Worm (Caenorhabditis elegans): ENCODE results near the gene npr-16.

DNA sequence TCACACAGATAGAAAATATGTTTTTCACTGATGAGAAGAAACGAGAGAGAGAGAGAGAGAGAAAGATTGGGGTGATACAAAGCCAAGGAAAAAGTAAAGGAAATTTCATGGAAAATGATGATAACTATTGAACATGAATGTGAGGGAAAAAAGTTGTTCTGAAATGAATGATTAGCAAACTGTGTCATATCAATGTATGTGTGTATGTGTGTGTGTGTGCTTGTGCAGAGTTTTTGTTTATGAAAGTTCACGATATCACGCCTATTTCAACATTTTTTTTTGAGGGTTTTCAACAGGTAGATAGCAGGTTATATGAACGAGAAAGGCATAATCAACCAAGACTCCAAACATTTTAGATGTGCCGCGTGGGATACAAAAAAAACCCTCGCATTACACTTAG lies 12.0 kb upstream of the npr-16 start:
- TF ChIP-seq lin-13 (GFP tag; optimal IDR thresholded peaks at IDR 0.05) (no peak), nhr-90 (tag; optimal IDR thresholded peaks at IDR 0.05; ENCODE audit: poor library complexity) (no peak), elt-2 (tag; optimal IDR thresholded peaks at IDR 0.05) (no peak), ztf-11 (tag; optimal IDR thresholded peaks at IDR 0.05) (no peak), mab-9 (GFP tag; IDR thresholded peaks at IDR 0.05) (no peak), nhr-76 (tag; optimal IDR thresholded peaks at IDR 0.05) (no peak), fkh-10 (GFP tag; optimal IDR thresholded peaks at IDR 0.05) (no peak)

All from whole organism, L1 larva.